Worm (Caenorhabditis elegans): Measurements from ENCODE around the gene D1044.4.

D1044.4 gene

ce11 chrIII:5554884-5555500 is 33.2 kb upstream of the D1044.4 start, which contains the start of the genes nmad-1 and hach-1 (continued):
- TF ChIP-seq M03D4.4 (tag; optimal IDR thresholded peaks at IDR 0.05) (peak; percentile 95), elt-1 (tag; optimal IDR thresholded peaks at IDR 0.05; ENCODE audit: borderline replicate concordance, insufficient read depth) (peak; percentile 35), mab-5 (tag; optimal IDR thresholded peaks at IDR 0.05) (peak; percentile 56), mls-2 (tag; optimal IDR thresholded peaks at IDR 0.05) (peak; percentile 98), ceh-43 (GFP tag; optimal IDR thresholded peaks at IDR 0.05) (peak; percentile 97)

- TF ChIP-seq tbx-8 (GFP tag; optimal IDR thresholded peaks at IDR 0.05) (no peak), elt-1 (tag; optimal IDR thresholded peaks at IDR 0.05; ENCODE audit: borderline replicate concordance, insufficient read depth) (peak; percentile 30), unc-62 (GFP tag; optimal IDR thresholded peaks at IDR 0.05) (peak; percentile 47), ztf-11 (tag; optimal IDR thresholded peaks at IDR 0.05) (no peak), sptf-1 (tag; optimal IDR thresholded peaks at IDR 0.05) (no peak), bed-3 (GFP tag; optimal IDR thresholded peaks at IDR 0.05) (no peak), M03D4.4 (tag; optimal IDR thresholded peaks at IDR 0.05) (no peak)
Measured at ce11 chrIII:5553098-5553497, 31.3 kb upstream of the D1044.4 start.

ce11 chrIII:5552072-5552667 is 30.3 kb upstream of the D1044.4 start, which contains the start of gene F09F7.6:
F09F7.6 (minus strand) TSS chrIII:5552135.
- TF ChIP-seq ztf-11 (tag; optimal IDR thresholded peaks at IDR 0.05) (no peak), ceh-43 (GFP tag; optimal IDR thresholded peaks at IDR 0.05) (no peak), M03D4.4 (tag; optimal IDR thresholded peaks at IDR 0.05) (no peak), zip-8 (tag; optimal IDR thresholded peaks at IDR 0.05) (no peak), ceh-39 (tag; optimal IDR thresholded peaks at IDR 0.05) (no peak), ham-2 (GFP tag; optimal IDR thresholded peaks at IDR 0.05) (no peak), elt-1 (tag; optimal IDR thresholded peaks at IDR 0.05; ENCODE audit: borderline replicate concordance, insufficient read depth) (peak; percentile 84), unc-120 (tag; optimal IDR thresholded peaks at IDR 0.05; ENCODE audit: poor library complexity, severe bottlenecking) (peak; percentile 39), lin-32 (GFP tag; optimal IDR thresholded peaks at IDR 0.05) (no peak), drap-1 (GFP tag; optimal IDR thresholded peaks at IDR 0.05) (no peak), nhr-76 (tag; optimal IDR thresholded peaks at IDR 0.05) (no peak), unc-62 (GFP tag; optimal IDR thresholded peaks at IDR 0.05) (no peak), cnd-1 (tag; optimal IDR thresholded peaks at IDR 0.05) (no peak), nhr-28 (tag; optimal IDR thresholded peaks at IDR 0.05) (no peak)

- TF ChIP-seq lin-32 (GFP tag; optimal IDR thresholded peaks at IDR 0.05) (no peak), mls-2 (tag; optimal IDR thresholded peaks at IDR 0.05) (no peak), zip-8 (tag; optimal IDR thresholded peaks at IDR 0.05) (no peak), elt-1 (tag; optimal IDR thresholded peaks at IDR 0.05; ENCODE audit: borderline replicate concordance, insufficient read depth) (no peak), mab-5 (tag; optimal IDR thresholded peaks at IDR 0.05) (no peak), snpc-4 (tag; optimal IDR thresholded peaks at IDR 0.05) (no peak), nhr-76 (tag; optimal IDR thresholded peaks at IDR 0.05) (no peak), nhr-12 (tag; optimal IDR thresholded peaks at IDR 0.05) (no peak), ces-1 (GFP tag; optimal IDR thresholded peaks at IDR 0.05) (no peak), drap-1 (GFP tag; optimal IDR thresholded peaks at IDR 0.05) (no peak), nhr-2 (tag; optimal IDR thresholded peaks at IDR 0.05) (no peak), nhr-28 (tag; optimal IDR thresholded peaks at IDR 0.05) (no peak), lin-13 (tag; optimal IDR thresholded peaks at IDR 0.05) (no peak), sem-2 (GFP tag; optimal IDR thresholded peaks at IDR 0.05) (no peak), M03D4.4 (tag; optimal IDR thresholded peaks at IDR 0.05) (no peak), ceh-43 (GFP tag; optimal IDR thresholded peaks at IDR 0.05) (no peak), lsy-2 (tag; optimal IDR thresholded peaks at IDR 0.05) (no peak)
Measured at ce11 chrIII:5550844-5551243, 29.0 kb upstream of the D1044.4 start.

- no peak for TF ChIP-seq nhr-28 (tag; optimal IDR thresholded peaks at IDR 0.05)
- TF ChIP-seq elt-3 (tag; optimal IDR thresholded peaks at IDR 0.05), result no peak
Measured at ce11 chrIII:5550193-5550592, 28.4 kb upstream of the D1044.4 start.

- TF ChIP-seq ham-2 (GFP tag; optimal IDR thresholded peaks at IDR 0.05) (no peak), elt-3 (tag; optimal IDR thresholded peaks at IDR 0.05) (no peak), sptf-1 (tag; optimal IDR thresholded peaks at IDR 0.05) (no peak), lin-32 (GFP tag; optimal IDR thresholded peaks at IDR 0.05) (no peak), mls-2 (tag; optimal IDR thresholded peaks at IDR 0.05) (no peak), mep-1 (tag; optimal IDR thresholded peaks at IDR 0.05) (no peak), nhr-2 (tag; optimal IDR thresholded peaks at IDR 0.05) (no peak), ceh-83 (GFP tag; optimal IDR thresholded peaks at IDR 0.05) (no peak), unc-120 (tag; optimal IDR thresholded peaks at IDR 0.05; ENCODE audit: poor library complexity, severe bottlenecking) (no peak), tbx-8 (GFP tag; optimal IDR thresholded peaks at IDR 0.05) (no peak), blmp-1 (tag; optimal IDR thresholded peaks at IDR 0.05) (no peak), elt-1 (tag; optimal IDR thresholded peaks at IDR 0.05; ENCODE audit: borderline replicate concordance, insufficient read depth) (no peak), cnd-1 (tag; optimal IDR thresholded peaks at IDR 0.05) (no peak), nhr-12 (tag; optimal IDR thresholded peaks at IDR 0.05) (no peak)
Measured at ce11 chrIII:5546730-5547129, 24.9 kb upstream of the D1044.4 start, which contains the start of gene F09F7.5. F09F7.5 (plus strand) TSS chrIII:5546987.

Measured in whole organism, mixed stage, embryonic.